Worm (Caenorhabditis elegans) whole organism, late embryonic: ENCODE measurements around the gene T24A6.16.

Source experiments
- che-1 ChIP-seq: sonication (generic microtip); optimal IDR thresholded peaks from 2 replicates; lab custom pipeline; 2016; ENCODE audit warnings: mild to moderate bottlenecking, missing genetic modification characterization, missing compliant biosample characterization
- hlh-15 ChIP-seq: sonication (generic microtip); optimal IDR thresholded peaks from 2 replicates; lab custom pipeline; 2016; ENCODE audit warnings: missing genetic modification characterization, missing compliant biosample characterization
- hlh-6 ChIP-seq: sonication (generic microtip); optimal IDR thresholded peaks from 2 replicates; lab custom pipeline; 2016; ENCODE audit warnings: missing genotype, missing genetic modification characterization, missing compliant biosample characterization
- pha-4 ChIP-seq: fragments of 150-350 bp; optimal IDR thresholded peaks from 2 replicates; lab custom pipeline; 2018; ENCODE audit warnings: missing biosample characterization, missing genetic modification reagents, missing genetic modification characterization
- pqm-1 ChIP-seq: sonication (generic microtip); optimal IDR thresholded peaks from 2 replicates; lab custom pipeline; 2016; ENCODE audit warnings: missing genetic modification characterization, missing compliant biosample characterization
- unc-55 ChIP-seq: sonication (generic microtip); optimal IDR thresholded peaks from 2 replicates; lab custom pipeline; 2017; ENCODE audit warnings: missing biosample characterization, missing genetic modification reagents, missing genetic modification characterization

ce11 chrV:3581643-3582042, 18.9 kb upstream of the T24A6.16 start:
- no peak for TF ChIP-seq hlh-6 (tag; lab: Kevin White, UChicago)
- no peak for TF ChIP-seq che-1 (tag; lab: Kevin White, UChicago)
- TF ChIP-seq unc-55 (GFP tag; lab: Kevin White, UChicago), result no peak
- no peak for TF ChIP-seq hlh-15
- TF ChIP-seq pqm-1 (tag; lab: Kevin White, UChicago), result no peak
- TF ChIP-seq pha-4, result no peak
